Fruit fly (Drosophila melanogaster): ENCODE measurements around the gene CG34140.

CG34140 gene

dm6 chr3L:160446-161094 is 23.7 kb downstream of the CG34140 start (continued):
- no peak for TF ChIP-seq CG12155 (GFP tag; optimal IDR thresholded peaks at IDR 0.05)
- no peak for TF ChIP-seq Ets65A (GFP tag)
- no peak for TF ChIP-seq Gsc (GFP tag; IDR thresholded peaks at IDR 0.05)
- TF ChIP-seq CG15269 (tag; optimal IDR thresholded peaks at IDR 0.05), result peak; percentile 26
- no peak for TF ChIP-seq CG8089 (GFP tag; optimal IDR thresholded peaks at IDR 0.05)
- no peak for TF ChIP-seq en (GFP tag; optimal IDR thresholded peaks at IDR 0.05)
- TF ChIP-seq slp2 (GFP tag; optimal IDR thresholded peaks at IDR 0.05), result no peak
- TF ChIP-seq CG1647 (GFP tag; optimal IDR thresholded peaks at IDR 0.05), result no peak
- TF ChIP-seq twi (tag; optimal IDR thresholded peaks at IDR 0.05), result no peak
- TF ChIP-seq z (GFP tag; IDR thresholded peaks at IDR 0.05), result no peak
- no peak for TF ChIP-seq MESR4 (GFP tag; optimal IDR thresholded peaks at IDR 0.05)
- peak; percentile 27 for TF ChIP-seq exex (tag; optimal IDR thresholded peaks at IDR 0.05)
- no peak for TF ChIP-seq rib (GFP tag; IDR thresholded peaks at IDR 0.05)
- no peak for TF ChIP-seq Six4 (GFP tag; optimal IDR thresholded peaks at IDR 0.05)
- peak; percentile 44; the same call in 1 of the 2 replicates for TF ChIP-seq CG13287 (GFP tag; IDR thresholded peaks at IDR 0.05; ENCODE audit: partially characterized antibody)
- TF ChIP-seq chinmo (GFP tag; IDR thresholded peaks at IDR 0.05; ENCODE audit: partially characterized antibody), result peak; percentile 95; the same call in 3 of the 4 replicates
- TF ChIP-seq ttk (GFP tag; IDR thresholded peaks at IDR 0.05), result no peak
- TF ChIP-seq CG2875 (GFP tag; optimal IDR thresholded peaks at IDR 0.05), result no peak
- TF ChIP-seq Jarid2 (GFP tag; optimal IDR thresholded peaks at IDR 0.05), result peak; percentile 95
- no peak for TF ChIP-seq CG30020 (tag; optimal IDR thresholded peaks at IDR 0.05)
- no peak for TF ChIP-seq Hr3 (GFP tag; optimal IDR thresholded peaks at IDR 0.05)
- TF ChIP-seq CG7987 (GFP tag; optimal IDR thresholded peaks at IDR 0.05), result peak; percentile 14
- TF ChIP-seq CG9609 (GFP tag; optimal IDR thresholded peaks at IDR 0.05), result no peak
- TF ChIP-seq CG6689 (GFP tag; IDR thresholded peaks at IDR 0.05), result no peak
- TF ChIP-seq al (GFP tag; IDR thresholded peaks at IDR 0.05), result no peak
- no peak for TF ChIP-seq fd96Cb (tag; optimal IDR thresholded peaks at IDR 0.05)
- peak; percentile 70 for TF ChIP-seq ci (GFP tag; IDR thresholded peaks at IDR 0.05)
- peak; percentile 22 for TF ChIP-seq Fer1 (GFP tag; optimal IDR thresholded peaks at IDR 0.05)
- TF ChIP-seq CG12219 (GFP tag; optimal IDR thresholded peaks at IDR 0.05), result no peak
- TF ChIP-seq CG6254 (GFP tag; optimal IDR thresholded peaks at IDR 0.05), result no peak
- TF ChIP-seq CG31441 (GFP tag; IDR thresholded peaks at IDR 0.05), result no peak
- peak; percentile 50 for TF ChIP-seq CG10543 (GFP tag; optimal IDR thresholded peaks at IDR 0.05)
- TF ChIP-seq CG17361 (GFP tag; IDR thresholded peaks at IDR 0.05), result no peak
- TF ChIP-seq Ptx1 (GFP tag; IDR thresholded peaks at IDR 0.05), result no peak
- no peak for TF ChIP-seq yki (optimal IDR thresholded peaks at IDR 0.05)
- TF ChIP-seq H15 (GFP tag; IDR thresholded peaks at IDR 0.05), result no peak
- no peak for TF ChIP-seq CG8359 (GFP tag; optimal IDR thresholded peaks at IDR 0.05; ENCODE audit: borderline replicate concordance)
- TF ChIP-seq CG13775 (GFP tag; optimal IDR thresholded peaks at IDR 0.05), result no peak
- no peak for TF ChIP-seq lmd (GFP tag; IDR thresholded peaks at IDR 0.05)
- TF ChIP-seq CG7372 (GFP tag; IDR thresholded peaks at IDR 0.05), result no peak
- peak; percentile 48 for TF ChIP-seq kni (GFP tag; optimal IDR thresholded peaks at IDR 0.05)
- TF ChIP-seq D19B (GFP tag; optimal IDR thresholded peaks at IDR 0.05), result no peak
- no peak for TF ChIP-seq pum (GFP tag; optimal IDR thresholded peaks at IDR 0.05)
- TF ChIP-seq hth (optimal IDR thresholded peaks at IDR 0.05), result no peak
- TF ChIP-seq Doc2 (GFP tag; IDR thresholded peaks at IDR 0.05), result no peak
- peak; percentile 29 for TF ChIP-seq pros (GFP tag; optimal IDR thresholded peaks at IDR 0.05)
- TF ChIP-seq so (GFP tag; IDR thresholded peaks at IDR 0.05), result peak; percentile 54; the same call in 2 of the 3 replicates
- TF ChIP-seq Pdp1 (GFP tag; optimal IDR thresholded peaks at IDR 0.05), result no peak
- TF ChIP-seq CG11456 (GFP tag; IDR thresholded peaks at IDR 0.05), result no peak
- 0 out of 2 replicates have a peak, but pooled peaks have one; percentile 13 for TF ChIP-seq bowl (GFP tag; IDR thresholded peaks at IDR 0.05)
- no peak for TF ChIP-seq CG18619 (GFP tag; optimal IDR thresholded peaks at IDR 0.05)

All from whole organism, embryonic.